Worm (Caenorhabditis elegans): ENCODE measurements around the gene cex-2.

The cex-2 gene

ce11 chrII:7877744-7878468 lies 42.7 kb upstream of the cex-2 start, which contains the start of gene T01H3.2 (continued):
- no peak for TF ChIP-seq zag-1 (tag; optimal IDR thresholded peaks at IDR 0.05)
- TF ChIP-seq egl-43 (GFP tag; IDR thresholded peaks at IDR 0.05) = no peak

ce11 chrII:7873843-7874372 lies 38.7 kb upstream of the cex-2 start, which contains the start of gene T01H3.3:
Gene T01H3.3, minus strand, starts transcription at chrII:7873893.
- TF ChIP-seq rbr-2 (tag; optimal IDR thresholded peaks at IDR 0.05) (peak; percentile 16), lsy-2 (tag; optimal IDR thresholded peaks at IDR 0.05) (peak in 1 of 2 experiments; percentile 83), hif-1 (tag; optimal IDR thresholded peaks at IDR 0.05) (no peak), hlh-30 (tag; optimal IDR thresholded peaks at IDR 0.05; ENCODE audit: insufficient read depth) (peak; percentile 30), egl-27 (tag; optimal IDR thresholded peaks at IDR 0.05) (no peak), nhr-6 (tag; optimal IDR thresholded peaks at IDR 0.05) (peak; percentile 21), lir-3 (tag; optimal IDR thresholded peaks at IDR 0.05) (no peak), pha-4 (GFP tag; IDR thresholded peaks at IDR 0.05) (no peak), pha-4 (tag; optimal IDR thresholded peaks at IDR 0.05) (peak; percentile 65), mes-2 (tag; optimal IDR thresholded peaks at IDR 0.05; ENCODE audit: poor library complexity, severe bottlenecking) (peak; percentile 67), daf-16 (GFP tag; optimal IDR thresholded peaks at IDR 0.05) (no peak), daf-16 (tag; optimal IDR thresholded peaks at IDR 0.05) (peak; percentile 16), Y48G9A.11 (GFP tag; IDR thresholded peaks at IDR 0.05) (peak; percentile 59), lin-38 (GFP tag; IDR thresholded peaks at IDR 0.05) (peak; percentile 20; the same call in 1 of the 2 replicates), dpl-1 (GFP tag; optimal IDR thresholded peaks at IDR 0.05) (peak; percentile 41), aha-1 (tag) (peak; percentile 86), T20F7.1 (GFP tag; optimal IDR thresholded peaks at IDR 0.05) (peak; percentile 96), dve-1 (tag; optimal IDR thresholded peaks at IDR 0.05; ENCODE audit: insufficient read depth) (peak; percentile 30)

- TF ChIP-seq daf-16 (GFP tag; optimal IDR thresholded peaks at IDR 0.05) (peak; percentile 0 to 86), daf-16 (tag; optimal IDR thresholded peaks at IDR 0.05) (peak; percentile 51), lin-1 (GFP tag; IDR thresholded peaks at IDR 0.05) (no peak), hlh-30 (tag; optimal IDR thresholded peaks at IDR 0.05; ENCODE audit: insufficient read depth) (peak; percentile 71), spr-3 (GFP tag; optimal IDR thresholded peaks at IDR 0.05) (no peak), fkh-10 (GFP tag; optimal IDR thresholded peaks at IDR 0.05) (no peak), lir-3 (tag; optimal IDR thresholded peaks at IDR 0.05) (no peak), Y75B8A.6 (GFP tag; IDR thresholded peaks at IDR 0.05) (no peak), dmd-9 (GFP tag; IDR thresholded peaks at IDR 0.05) (no peak), zfp-2 (tag; optimal IDR thresholded peaks at IDR 0.05) (no peak), rbr-2 (tag; optimal IDR thresholded peaks at IDR 0.05) (peak; percentile 25), Y48G9A.11 (GFP tag; IDR thresholded peaks at IDR 0.05) (no peak), nhr-11 (tag; optimal IDR thresholded peaks at IDR 0.05) (peak; percentile 1), snpc-1.2 (GFP tag; IDR thresholded peaks at IDR 0.05) (no peak), dmd-6 (GFP tag; IDR thresholded peaks at IDR 0.05) (peak; percentile 27; the same call in 1 of the 2 replicates), lin-13 (GFP tag; optimal IDR thresholded peaks at IDR 0.05) (peak; percentile 20), ceh-44 (GFP tag; IDR thresholded peaks at IDR 0.05) (no peak), attf-4 (tag; optimal IDR thresholded peaks at IDR 0.05) (no peak), mdl-1 (tag; optimal IDR thresholded peaks at IDR 0.05) (no peak), mdt-29 (GFP tag; IDR thresholded peaks at IDR 0.05) (no peak), hlh-11 (tag; optimal IDR thresholded peaks at IDR 0.05) (peak; percentile 22), ama-1 (optimal IDR thresholded peaks at IDR 0.05) (peak; percentile 32), lin-15B (tag; optimal IDR thresholded peaks at IDR 0.05) (no peak), dpl-1 (GFP tag; optimal IDR thresholded peaks at IDR 0.05) (peak; percentile 43), madf-9 (GFP tag; conservative IDR thresholded peaks at IDR 0.05) (no peak), dve-1 (tag; optimal IDR thresholded peaks at IDR 0.05; ENCODE audit: insufficient read depth) (peak; percentile 6), duxl-1 (tag; optimal IDR thresholded peaks at IDR 0.05; ENCODE audit: poor library complexity) (no peak), skn-1 (tag; optimal IDR thresholded peaks at IDR 0.05) (no peak), nhr-28 (tag; optimal IDR thresholded peaks at IDR 0.05) (peak; percentile 21), lsy-2 (tag; optimal IDR thresholded peaks at IDR 0.05) (peak; percentile 76 to 98), tag-97 (GFP tag; IDR thresholded peaks at IDR 0.05) (no peak), nhr-48 (tag; optimal IDR thresholded peaks at IDR 0.05) (no peak), madf-5 (GFP tag; IDR thresholded peaks at IDR 0.05) (no peak), mes-2 (tag; optimal IDR thresholded peaks at IDR 0.05; ENCODE audit: poor library complexity, severe bottlenecking) (peak; percentile 54), T20F7.1 (GFP tag; optimal IDR thresholded peaks at IDR 0.05) (peak; percentile 78)
Observed at ce11 chrII:7870632-7871031, 35.4 kb upstream of the cex-2 start.

Measured in whole organism, L4 larva.